Worm (Caenorhabditis elegans) whole organism, early embryonic: ENCODE data around the gene T05C1.5.

Experiments used
- flt-1 ChIP-seq: fragments of 200-800 bp; sonication (Bioruptor generic); IDR thresholded peaks from 2 replicates; pipeline ENCODE4 v1.3.6; 2022; ENCODE audit warnings: missing genetic modification characterization, missing compliant biosample characterization
- hnd-1 ChIP-seq: sonication (generic microtip); optimal IDR thresholded peaks from 2 replicates; lab custom pipeline; 2016; ENCODE audit warnings: missing genetic modification characterization, missing compliant biosample characterization
- scrt-1 ChIP-seq: fragments of 200-800 bp; sonication (Bioruptor generic); IDR thresholded peaks from 2 replicates; pipeline ENCODE4 v1.3.6; 2022; ENCODE audit warnings: missing genetic modification characterization, missing compliant biosample characterization

- TF ChIP-seq flt-1 (GFP tag; lab: Robert Waterston, UW), result no peak
- TF ChIP-seq hnd-1 (tag; lab: Kevin White, UChicago), result no peak
- no peak for TF ChIP-seq scrt-1 (GFP tag; lab: Robert Waterston, UW)
These were observed 17.0 kb upstream of the T05C1.5 start for ce11 chrII:4507669-4508068.
